Worm (Caenorhabditis elegans) whole organism, L3 larva: ENCODE measurements around the gene srw-7.

ENCODE experiments used
- aly-2 ChIP-seq: fragments of 150-350 bp; optimal IDR thresholded peaks from 2 replicates; lab custom pipeline; 2014; ENCODE audit warnings: missing biosample characterization, missing genetic modification characterization
- ama-1 ChIP-seq: fragments of 150-350 bp; optimal IDR thresholded peaks from 2 replicates; lab custom pipeline; 2018
- ceh-9 ChIP-seq: sonication (generic microtip); optimal IDR thresholded peaks from 2 replicates; lab custom pipeline; 2018; ENCODE audit warnings: missing biosample characterization, missing genetic modification characterization
- elt-2 ChIP-seq: sonication (generic microtip); optimal IDR thresholded peaks from 2 replicates; lab custom pipeline; 2016; ENCODE audit warnings: missing genetic modification reagents, mild to moderate bottlenecking, missing genetic modification characterization, missing compliant biosample characterization
- fkh-10 ChIP-seq: sonication (generic microtip); optimal IDR thresholded peaks from 2 replicates; lab custom pipeline; 2017; ENCODE audit warnings: missing biosample characterization, missing genetic modification reagents, missing genetic modification characterization
- nhr-11 ChIP-seq: fragments of 150-350 bp; optimal IDR thresholded peaks from 2 replicates; lab custom pipeline; 2014; ENCODE audit warnings: missing biosample characterization, missing genetic modification characterization
- nhr-12 ChIP-seq: fragments of 150-350 bp; optimal IDR thresholded peaks from 2 replicates; lab custom pipeline; 2014; ENCODE audit warnings: missing biosample characterization, missing genetic modification characterization
- nhr-77 ChIP-seq: fragments of 150-350 bp; optimal IDR thresholded peaks from 2 replicates; lab custom pipeline; 2014; ENCODE audit warnings: missing biosample characterization, missing genetic modification characterization
- pha-4 ChIP-seq: fragments of 150-350 bp; optimal IDR thresholded peaks from 2 replicates; lab custom pipeline; 2014; ENCODE audit warnings: missing biosample characterization, missing genetic modification reagents, missing genetic modification characterization
- pqm-1 ChIP-seq: fragments of 150-350 bp; optimal IDR thresholded peaks from 2 replicates; lab custom pipeline; 2017; ENCODE audit warnings: missing biosample characterization, missing genetic modification characterization, inconsistent platforms
- tbx-2 ChIP-seq: sonication (generic microtip); optimal IDR thresholded peaks from 2 replicates; lab custom pipeline; 2016; ENCODE audit warnings: mild to moderate bottlenecking, missing genetic modification characterization, missing compliant biosample characterization
- unc-39 ChIP-seq: sonication (generic microtip); optimal IDR thresholded peaks from 4 replicates; lab custom pipeline; 2017; ENCODE audit warnings: missing biosample characterization, missing genetic modification characterization
- ztf-11 ChIP-seq: fragments of 150-350 bp; optimal IDR thresholded peaks from 2 replicates; lab custom pipeline; 2014; ENCODE audit warnings: missing biosample characterization, missing genetic modification characterization

ce11 chrV:3776946-3777345 is 29.1 kb upstream of the srw-7 start:
- TF ChIP-seq nhr-77 (tag; lab: Kevin White, UChicago) (no peak), tbx-2 (no peak), ama-1 (lab: Kevin White, UChicago) (no peak), unc-39 (tag; lab: Kevin White, UChicago) (no peak), nhr-12 (tag; lab: Kevin White, UChicago) (no peak), pqm-1 (tag; lab: Kevin White, UChicago) (peak; percentile 91), aly-2 (tag; lab: Kevin White, UChicago) (no peak), ztf-11 (tag; lab: Kevin White, UChicago) (no peak), ceh-9 (no peak), pha-4 (tag; lab: Kevin White, UChicago) (peak; percentile 71), elt-2 (peak; percentile 62), fkh-10 (no peak), nhr-11 (tag; lab: Kevin White, UChicago) (no peak)
